In genomic region chrIII:2578563-2578962, ce11 we compare ENCODE assay signal across 8 worm cellular contexts.
TF ChIP-seq lines count a peak whose summit lies in the region.

No protein-coding gene starts in this region.

TF ChIP-seq in whole organism, L1 larva, 84 proteins besides CTCF, POLR2A, EP300 and RAD21 (continues in another document):
- TF ChIP-seq unc-98 (GFP tag; IDR thresholded peaks at IDR 0.05; lab: Robert Waterston, UW): no peak
- no peak for TF ChIP-seq egl-13 (tag; optimal IDR thresholded peaks at IDR 0.05; lab: Kevin White, UChicago)
- TF ChIP-seq blmp-1 (tag; optimal IDR thresholded peaks at IDR 0.05; lab: Kevin White, UChicago): peak; percentile 91
- TF ChIP-seq fkh-10 (GFP tag; optimal IDR thresholded peaks at IDR 0.05; lab: Kevin White, UChicago): no peak
- TF ChIP-seq hlh-17 (GFP tag; optimal IDR thresholded peaks at IDR 0.05; lab: Kevin White, UChicago; ENCODE audit: borderline replicate concordance): no peak
- peak; percentile 14 for TF ChIP-seq C16A3.4 (tag; optimal IDR thresholded peaks at IDR 0.05; lab: Kevin White, UChicago)
- TF ChIP-seq rnt-1 (tag; optimal IDR thresholded peaks at IDR 0.05; lab: Kevin White, UChicago): peak; percentile 63
- no peak for TF ChIP-seq ztf-4 (tag; optimal IDR thresholded peaks at IDR 0.05; lab: Kevin White, UChicago)
- TF ChIP-seq fkh-8 (tag; optimal IDR thresholded peaks at IDR 0.05; lab: Kevin White, UChicago): peak; percentile 16
- TF ChIP-seq elt-3 (tag; optimal IDR thresholded peaks at IDR 0.05; lab: Kevin White, UChicago): peak in 1 of 6 experiments; percentile 28
- TF ChIP-seq unc-62 (GFP tag; optimal IDR thresholded peaks at IDR 0.05; lab: Kevin White, UChicago): no peak

TF ChIP-seq in whole organism, L2 larva, 48 proteins besides CTCF, POLR2A, EP300 and RAD21 (continues in another document):
- no peak for TF ChIP-seq ceh-82 (tag; optimal IDR thresholded peaks at IDR 0.05; lab: Kevin White, UChicago)
- no peak for TF ChIP-seq mbf-1 (tag; optimal IDR thresholded peaks at IDR 0.05; lab: Kevin White, UChicago)
- TF ChIP-seq sma-9 (GFP tag; optimal IDR thresholded peaks at IDR 0.05; lab: Kevin White, UChicago): peak; percentile 76
- TF ChIP-seq sma-9 (tag; optimal IDR thresholded peaks at IDR 0.05; lab: Kevin White, UChicago): no peak
- no peak for TF ChIP-seq alr-1 (tag; optimal IDR thresholded peaks at IDR 0.05; lab: Kevin White, UChicago)
- no peak for TF ChIP-seq Y55F3AM.14 (GFP tag; optimal IDR thresholded peaks at IDR 0.05; lab: Kevin White, UChicago)
- TF ChIP-seq nhr-21 (tag; optimal IDR thresholded peaks at IDR 0.05; lab: Kevin White, UChicago): peak; percentile 5
- no peak for TF ChIP-seq nhr-11 (tag; optimal IDR thresholded peaks at IDR 0.05; lab: Kevin White, UChicago)
- no peak for TF ChIP-seq ztf-1 (GFP tag; conservative IDR thresholded peaks at IDR 0.05; lab: Robert Waterston, UW)
- no peak for TF ChIP-seq elt-3 (tag; optimal IDR thresholded peaks at IDR 0.05; lab: Kevin White, UChicago)
- TF ChIP-seq nhr-25 (tag; optimal IDR thresholded peaks at IDR 0.05; lab: Kevin White, UChicago): peak; percentile 28
- no peak for TF ChIP-seq elt-1 (tag; optimal IDR thresholded peaks at IDR 0.05; lab: Kevin White, UChicago)

TF ChIP-seq in whole organism, L3 larva, 47 proteins besides CTCF, POLR2A, EP300 and RAD21 (continues in another document):
- TF ChIP-seq ztf-11 (tag; optimal IDR thresholded peaks at IDR 0.05; lab: Kevin White, UChicago) (no peak), R02D3.7 (tag; optimal IDR thresholded peaks at IDR 0.05; lab: Kevin White, UChicago) (peak; percentile 21), egl-5 (tag; optimal IDR thresholded peaks at IDR 0.05; lab: Kevin White, UChicago) (peak; percentile 51), nhr-43 (tag; optimal IDR thresholded peaks at IDR 0.05; lab: Kevin White, UChicago; ENCODE audit: poor library complexity, severe bottlenecking) (peak; percentile 19), lin-39 (tag; optimal IDR thresholded peaks at IDR 0.05; lab: Kevin White, UChicago) (no peak), aly-2 (tag; optimal IDR thresholded peaks at IDR 0.05; lab: Kevin White, UChicago) (no peak), nfya-1 (tag; optimal IDR thresholded peaks at IDR 0.05; lab: Kevin White, UChicago; ENCODE audit: insufficient read depth) (peak; percentile 84), ama-1 (optimal IDR thresholded peaks at IDR 0.05; lab: Kevin White, UChicago) (no peak), ceh-82 (tag; optimal IDR thresholded peaks at IDR 0.05; lab: Kevin White, UChicago) (no peak), zag-1 (tag; optimal IDR thresholded peaks at IDR 0.05; lab: Kevin White, UChicago) (no peak), ceh-9 (tag; optimal IDR thresholded peaks at IDR 0.05; lab: Kevin White, UChicago) (no peak), nhr-23 (tag; optimal IDR thresholded peaks at IDR 0.05; lab: Kevin White, UChicago) (peak; percentile 7)

TF ChIP-seq in whole organism, L4 larva, 104 proteins besides CTCF, POLR2A, EP300 and RAD21 (continues in another document):
- TF ChIP-seq dve-1 (tag; optimal IDR thresholded peaks at IDR 0.05; lab: Kevin White, UChicago; ENCODE audit: insufficient read depth): peak; percentile 85
- TF ChIP-seq hlh-11 (tag; optimal IDR thresholded peaks at IDR 0.05; lab: Kevin White, UChicago): peak; percentile 66
- no peak for TF ChIP-seq Y5F2A.4 (GFP tag; optimal IDR thresholded peaks at IDR 0.05; lab: Kevin White, UChicago)
- TF ChIP-seq nhr-48 (tag; optimal IDR thresholded peaks at IDR 0.05; lab: Kevin White, UChicago): no peak
- TF ChIP-seq R02D3.7 (tag; optimal IDR thresholded peaks at IDR 0.05; lab: Kevin White, UChicago): no peak
- TF ChIP-seq ZK546.5 (tag; optimal IDR thresholded peaks at IDR 0.05; lab: Kevin White, UChicago): no peak
- no peak for TF ChIP-seq ceh-82 (tag; optimal IDR thresholded peaks at IDR 0.05; lab: Kevin White, UChicago)
- no peak for TF ChIP-seq nhr-42 (GFP tag; IDR thresholded peaks at IDR 0.05; lab: Robert Waterston, UW)
- no peak for TF ChIP-seq madf-9 (GFP tag; conservative IDR thresholded peaks at IDR 0.05; lab: Robert Waterston, UW)
- TF ChIP-seq nhr-25 (tag; optimal IDR thresholded peaks at IDR 0.05; lab: Kevin White, UChicago; ENCODE audit: borderline replicate concordance, insufficient read depth): no peak
- TF ChIP-seq pha-4 (GFP tag; IDR thresholded peaks at IDR 0.05; lab: Robert Waterston, UW): no peak
- TF ChIP-seq pha-4 (tag; optimal IDR thresholded peaks at IDR 0.05; lab: Kevin White, UChicago): peak; percentile 30

TF ChIP-seq in whole organism, late embryonic, 69 proteins besides CTCF, POLR2A, EP300 and RAD21:
- peak; percentile 18 for TF ChIP-seq ceh-18 (tag; optimal IDR thresholded peaks at IDR 0.05; lab: Kevin White, UChicago)
- TF ChIP-seq hlh-30 (tag; optimal IDR thresholded peaks at IDR 0.05; lab: Kevin White, UChicago; ENCODE audit: insufficient read depth): peak; percentile 40
- peak; percentile 52 for TF ChIP-seq nfya-1 (tag; optimal IDR thresholded peaks at IDR 0.05; lab: Kevin White, UChicago)
- TF ChIP-seq pha-2 (tag; optimal IDR thresholded peaks at IDR 0.05; lab: Kevin White, UChicago): no peak

TF ChIP-seq in whole organism, midembryonic, 9 proteins besides CTCF, POLR2A, EP300 and RAD21:
- TF ChIP-seq cog-1 (tag; optimal IDR thresholded peaks at IDR 0.05; lab: Kevin White, UChicago): peak; percentile 40
- no peak for TF ChIP-seq flt-1 (GFP tag; IDR thresholded peaks at IDR 0.05; lab: Robert Waterston, UW)
TF ChIP-seq in whole organism, midembryonic: peak in this region for 1.

TF ChIP-seq in whole organism, mixed stage, embryonic, 35 proteins besides CTCF, POLR2A, EP300 and RAD21:
- TF ChIP-seq hlh-1 (tag; optimal IDR thresholded peaks at IDR 0.05; lab: Kevin White, UChicago) (peak; percentile 46), mep-1 (tag; optimal IDR thresholded peaks at IDR 0.05; lab: Kevin White, UChicago) (peak; percentile 5), ham-2 (GFP tag; optimal IDR thresholded peaks at IDR 0.05; lab: Kevin White, UChicago) (no peak), mab-5 (tag; optimal IDR thresholded peaks at IDR 0.05; lab: Kevin White, UChicago) (peak; percentile 22), unc-39 (tag; optimal IDR thresholded peaks at IDR 0.05; lab: Kevin White, UChicago) (no peak), ces-1 (GFP tag; optimal IDR thresholded peaks at IDR 0.05; lab: Kevin White, UChicago) (peak; percentile 55)
TF ChIP-seq in whole organism, mixed stage, embryonic: peak in this region for 4.

TF ChIP-seq in whole organism, young adult, 124 proteins besides CTCF, POLR2A, EP300 and RAD21:
- TF ChIP-seq madf-10 (tag; optimal IDR thresholded peaks at IDR 0.05; lab: Kevin White, UChicago) (no peak), die-1 (tag; optimal IDR thresholded peaks at IDR 0.05; lab: Kevin White, UChicago) (no peak), mxl-1 (tag; optimal IDR thresholded peaks at IDR 0.05; lab: Kevin White, UChicago) (no peak), attf-5 (GFP tag; optimal IDR thresholded peaks at IDR 0.05; lab: Kevin White, UChicago) (peak; percentile 61), lin-40 (tag; optimal IDR thresholded peaks at IDR 0.05; lab: Kevin White, UChicago) (peak; percentile 3), nhr-80 (tag; optimal IDR thresholded peaks at IDR 0.05; lab: Kevin White, UChicago) (peak; percentile 31), hmg-1.2 (GFP tag; IDR thresholded peaks at IDR 0.05; lab: Robert Waterston, UW) (peak; percentile 97), cebp-1 (GFP tag; IDR thresholded peaks at IDR 0.05; lab: Robert Waterston, UW) (no peak), cebp-1 (tag; optimal IDR thresholded peaks at IDR 0.05; lab: Kevin White, UChicago) (peak; percentile 53), ets-4 (GFP tag; optimal IDR thresholded peaks at IDR 0.05; lab: Kevin White, UChicago) (no peak)
